Worm (Caenorhabditis elegans) whole organism, mixed stage, embryonic: ENCODE data around the gene grd-10.

Experiments
- nhr-28 ChIP-seq: fragments of 150-350 bp; optimal IDR thresholded peaks from 2 replicates; lab custom pipeline; 2014; ENCODE audit warnings: missing biosample characterization, missing genetic modification characterization
- pha-4 ChIP-seq: fragments of 150-350 bp; optimal IDR thresholded peaks from 2 replicates; lab custom pipeline; 2018; ENCODE audit warnings: missing biosample characterization, missing genetic modification reagents, missing genetic modification characterization
- snpc-4 ChIP-seq: fragments of 150-350 bp; optimal IDR thresholded peaks from 2 replicates; lab custom pipeline; 2014; ENCODE audit warnings: missing biosample characterization, missing genetic modification characterization
- ztf-11 ChIP-seq: fragments of 150-350 bp; optimal IDR thresholded peaks from 2 replicates; lab custom pipeline; 2014; ENCODE audit warnings: missing biosample characterization, missing genetic modification characterization

ce11 chrIV:3415383-3415782, 25.5 kb upstream of the grd-10 start, which contains the start of gene lgc-9:
- TF ChIP-seq pha-4 (tag; lab: Kevin White, UChicago) (no peak), nhr-28 (tag; lab: Kevin White, UChicago) (no peak), ztf-11 (tag; lab: Kevin White, UChicago) (no peak), snpc-4 (tag; lab: Kevin White, UChicago) (no peak)
